Fruit fly (Drosophila melanogaster) whole organism, embryonic: ENCODE measurements around the gene Sfp93F.

Source experiments
- Adf1 ChIP-seq: fragments of 200-800 bp; sonication (Bioruptor generic); IDR thresholded peaks from 2 replicates; pipeline ENCODE4 v1.3.6; 2022; ENCODE audit warnings: missing biosample characterization, missing genetic modification characterization
- CG10654 ChIP-seq: fragments of 200-800 bp; sonication (Bioruptor generic); optimal IDR thresholded peaks from 2 replicates; lab custom pipeline; 2016; ENCODE audit warnings: missing biosample characterization, missing genetic modification characterization
- CG11398 ChIP-seq: fragments of 200-800 bp; sonication (Bioruptor generic); optimal IDR thresholded peaks from 2 replicates; lab custom pipeline; 2016; ENCODE audit warnings: missing biosample characterization, missing genetic modification characterization
- CG11504 ChIP-seq: fragments of 200-800 bp; sonication (Bioruptor generic); optimal IDR thresholded peaks from 3 replicates; lab custom pipeline; 2019; ENCODE audit warnings: missing biosample characterization, mild to moderate bottlenecking, missing genetic modification characterization, moderate library complexity
- CG11695 ChIP-seq: fragments of 200-800 bp; sonication (Bioruptor generic); IDR thresholded peaks from 3 replicates; pipeline ENCODE4 v1.3.6; 2022; ENCODE audit warnings: missing biosample characterization, missing genetic modification characterization
- CG12071 ChIP-seq: fragments of 200-800 bp; sonication (Bioruptor generic); optimal IDR thresholded peaks from 3 replicates; lab custom pipeline; 2018; ENCODE audit warnings: missing biosample characterization, mild to moderate bottlenecking, missing genetic modification characterization
- CG12155 ChIP-seq: fragments of 200-800 bp; sonication (Bioruptor generic); optimal IDR thresholded peaks from 3 replicates; lab custom pipeline; 2016; ENCODE audit warnings: missing biosample characterization, missing genetic modification characterization
- CG14441 ChIP-seq: fragments of 200-800 bp; sonication (Bioruptor generic); IDR thresholded peaks from 2 replicates; pipeline ENCODE4 v1.3.6; 2022; ENCODE audit warnings: missing biosample characterization, missing genetic modification characterization
- CG14667 ChIP-seq: fragments of 200-800 bp; sonication (Bioruptor generic); IDR thresholded peaks from 2 replicates; pipeline ENCODE4 v1.3.6; 2022; ENCODE audit warnings: missing biosample characterization, missing genetic modification characterization
- CG15269 ChIP-seq: fragments of 200-800 bp; sonication (Bioruptor generic); optimal IDR thresholded peaks from 2 replicates; lab custom pipeline; 2018; ENCODE audit warnings: missing biosample characterization, mild to moderate bottlenecking, missing genetic modification characterization, moderate library complexity
- CG1603 ChIP-seq: fragments of 200-800 bp; sonication (Bioruptor generic); optimal IDR thresholded peaks from 2 replicates; lab custom pipeline; 2019; ENCODE audit warnings: missing biosample characterization, mild to moderate bottlenecking, missing genetic modification characterization, moderate library complexity
- CG1647 ChIP-seq: fragments of 200-800 bp; sonication (Bioruptor generic); optimal IDR thresholded peaks from 3 replicates; lab custom pipeline; 2016; ENCODE audit warnings: missing biosample characterization, missing genetic modification characterization
- CG16779 ChIP-seq: fragments of 200-800 bp; sonication (Bioruptor generic); IDR thresholded peaks from 2 replicates; pipeline ENCODE4 v1.3.6; 2022; ENCODE audit warnings: missing biosample characterization, missing genetic modification characterization
- CG16863 ChIP-seq: fragments of 200-800 bp; sonication (Bioruptor generic); optimal IDR thresholded peaks from 3 replicates; lab custom pipeline; 2016; ENCODE audit warnings: missing biosample characterization, missing genetic modification characterization
- CG18599 ChIP-seq: fragments of 200-800 bp; sonication (Bioruptor generic); optimal IDR thresholded peaks from 3 replicates; lab custom pipeline; 2017; ENCODE audit warnings: missing biosample characterization, missing genetic modification characterization, mild to moderate bottlenecking, moderate library complexity, missing genetic modification reagents
- CG30403 ChIP-seq: fragments of 200-800 bp; sonication (Bioruptor generic); optimal IDR thresholded peaks from 3 replicates; lab custom pipeline; 2016; ENCODE audit warnings: missing biosample characterization, missing genetic modification characterization
- CG31388 ChIP-seq: fragments of 200-800 bp; sonication (Bioruptor generic); optimal IDR thresholded peaks from 2 replicates; lab custom pipeline; 2016; ENCODE audit warnings: missing biosample characterization, missing genetic modification characterization
- CG32772 ChIP-seq: fragments of 200-800 bp; sonication (Bioruptor generic); IDR thresholded peaks from 2 replicates; pipeline ENCODE4 v1.3.6; 2022; ENCODE audit warnings: missing biosample characterization, missing genetic modification characterization
- CG6791 ChIP-seq: fragments of 200-800 bp; sonication (Bioruptor generic); IDR thresholded peaks from 3 replicates; pipeline ENCODE4 v1.3.6; 2022; ENCODE audit warnings: missing biosample characterization, missing genetic modification characterization; ENCODE audit not compliant: partially characterized antibody
- CG7987 ChIP-seq: fragments of 200-800 bp; sonication (Bioruptor generic); optimal IDR thresholded peaks from 2 replicates; lab custom pipeline; 2018; ENCODE audit warnings: missing biosample characterization, mild to moderate bottlenecking, missing genetic modification characterization, moderate library complexity
- CG8290 ChIP-seq, 3 experiments: fragments of 200-800 bp; sonication (Bioruptor generic); optimal IDR thresholded peaks; 2 replicates each; lab custom pipeline; 2016 to 2019; ENCODE audit warnings: missing biosample characterization in 3 of 3, missing genetic modification characterization in 3 of 3, mild to moderate bottlenecking in 2 of 3, moderate library complexity in 1 of 3
- Camta ChIP-seq: fragments of 200-800 bp; sonication (Bioruptor generic); optimal IDR thresholded peaks from 2 replicates; lab custom pipeline; 2016; ENCODE audit warnings: missing biosample characterization, missing genetic modification characterization
- Drgx ChIP-seq: fragments of 200-800 bp; sonication (Bioruptor generic); IDR thresholded peaks from 2 replicates; pipeline ENCODE4 v1.3.6; 2022; ENCODE audit warnings: missing biosample characterization, missing genetic modification characterization
- H15 ChIP-seq: fragments of 200-800 bp; sonication (Bioruptor generic); IDR thresholded peaks from 3 replicates; pipeline ENCODE4 v1.3.6; 2022; ENCODE audit warnings: missing biosample characterization, missing genetic modification characterization
- H2.0 ChIP-seq: fragments of 200-800 bp; sonication (Bioruptor generic); IDR thresholded peaks from 2 replicates; pipeline ENCODE4 v1.3.6; 2022; ENCODE audit warnings: missing biosample characterization, missing genetic modification characterization
- Hr39 ChIP-seq: fragments of >200 bp; optimal IDR thresholded peaks from 2 replicates; lab custom pipeline; 2017
- Hr51 ChIP-seq, 2 experiments: fragments of 200-800 bp; sonication (Bioruptor generic); optimal IDR thresholded peaks; 2 replicates in 1 of 2; 3 replicates in 1 of 2; lab custom pipeline; 2016 to 2018; ENCODE audit warnings: missing biosample characterization in 2 of 2, missing genetic modification characterization in 2 of 2, mild to moderate bottlenecking in 1 of 2, moderate library complexity in 1 of 2
- MTF-1 ChIP-seq: fragments of 200-800 bp; sonication (Bioruptor generic); optimal IDR thresholded peaks from 2 replicates; lab custom pipeline; 2018; ENCODE audit warnings: missing biosample characterization, mild to moderate bottlenecking, missing genetic modification characterization, borderline replicate concordance
- Nf-YB ChIP-seq: fragments of 200-800 bp; sonication (Bioruptor generic); optimal IDR thresholded peaks from 3 replicates; lab custom pipeline; 2019; ENCODE audit warnings: missing biosample characterization, mild to moderate bottlenecking, missing genetic modification characterization, moderate library complexity
- Sox102F ChIP-seq: fragments of 200-800 bp; sonication (Bioruptor generic); optimal IDR thresholded peaks from 2 replicates; lab custom pipeline; 2018; ENCODE audit warnings: missing biosample characterization, mild to moderate bottlenecking, missing genetic modification characterization, moderate library complexity
- Tbp ChIP-seq: fragments of >200 bp; optimal IDR thresholded peaks from 2 replicates; lab custom pipeline; 2018; ENCODE audit warnings: missing biosample characterization, missing genetic modification characterization
- bowl ChIP-seq: fragments of 200-800 bp; sonication (Bioruptor generic); IDR thresholded peaks from 2 replicates; pipeline ENCODE4 v1.3.6; 2022; ENCODE audit warnings: missing biosample characterization, missing genetic modification characterization
- corto ChIP-seq: fragments of 200-800 bp; sonication (Bioruptor generic); optimal IDR thresholded peaks from 2 replicates; lab custom pipeline; 2016; ENCODE audit warnings: missing biosample characterization, mild to moderate bottlenecking, missing genetic modification characterization, moderate library complexity
- dm ChIP-seq: fragments of 200-800 bp; sonication (Bioruptor generic); optimal IDR thresholded peaks from 3 replicates; lab custom pipeline; 2016; ENCODE audit warnings: missing biosample characterization, missing genetic modification characterization
- fru ChIP-seq: fragments of >200 bp; optimal IDR thresholded peaks from 2 replicates; lab custom pipeline; 2017
- kay ChIP-seq: fragments of 200-800 bp; sonication (Bioruptor generic); optimal IDR thresholded peaks from 2 replicates; lab custom pipeline; 2016; ENCODE audit warnings: missing biosample characterization, missing genetic modification characterization
- klu ChIP-seq: fragments of 200-800 bp; sonication (Bioruptor generic); IDR thresholded peaks from 2 replicates; pipeline ENCODE4 v1.3.6; 2022; ENCODE audit warnings: missing biosample characterization, missing genetic modification characterization
- mam ChIP-seq: fragments of 200-800 bp; sonication (Bioruptor generic); optimal IDR thresholded peaks from 3 replicates; lab custom pipeline; 2016; ENCODE audit warnings: missing biosample characterization, missing genetic modification characterization
- onecut ChIP-seq: fragments of 200-800 bp; sonication (Bioruptor generic); IDR thresholded peaks from 2 replicates; pipeline ENCODE4 v1.3.6; 2022; ENCODE audit warnings: missing biosample characterization, missing genetic modification characterization
- pan ChIP-seq, 4 experiments: fragments of >200 bp in 3 of 4; fragments of 200-800 bp in 1 of 4; sonication (Bioruptor generic) in 1 of 4; optimal IDR thresholded peaks in 3 of 4; IDR thresholded peaks in 1 of 4; 2 replicates each; pipeline versions ENCODE4 v1.3.6 to Lab custom; 2017 to 2022; ENCODE audit warnings: missing biosample characterization in 2 of 4, missing genetic modification characterization in 2 of 4, mixed read lengths in 1 of 4
- pros ChIP-seq: fragments of 200-800 bp; sonication (Bioruptor generic); optimal IDR thresholded peaks from 3 replicates; lab custom pipeline; 2019; ENCODE audit warnings: missing biosample characterization, mild to moderate bottlenecking, missing genetic modification characterization, moderate library complexity
- repo ChIP-seq: fragments of 200-800 bp; sonication (Bioruptor generic); optimal IDR thresholded peaks from 2 replicates; lab custom pipeline; 2016; ENCODE audit warnings: missing biosample characterization, missing genetic modification characterization
- sens ChIP-seq: fragments of 200-800 bp; sonication (Bioruptor generic); peaks from one replicate; lab custom pipeline; 2016; ENCODE audit warnings: missing biosample characterization, missing genetic modification characterization
- sim ChIP-seq: fragments of 200-800 bp; sonication (Bioruptor generic); IDR thresholded peaks from 2 replicates; pipeline ENCODE4 v1.3.6; 2022; ENCODE audit warnings: missing biosample characterization, missing genetic modification characterization
- sisA ChIP-seq: fragments of 200-800 bp; sonication (Bioruptor generic); IDR thresholded peaks from 2 replicates; pipeline ENCODE4 v1.3.6; 2022; ENCODE audit warnings: missing biosample characterization, missing genetic modification characterization
- slbo ChIP-seq: fragments of 200-800 bp; sonication (Bioruptor generic); IDR thresholded peaks from 2 replicates; pipeline ENCODE4 v1.3.6; 2022; ENCODE audit warnings: missing biosample characterization, missing genetic modification characterization
- sna ChIP-seq: fragments of 200-800 bp; sonication (Bioruptor generic); IDR thresholded peaks from 2 replicates; pipeline ENCODE4 v1.3.6; 2022; ENCODE audit warnings: missing biosample characterization, missing genetic modification characterization; ENCODE audit not compliant: partially characterized antibody
- tap ChIP-seq: fragments of 200-800 bp; optimal IDR thresholded peaks from 3 replicates; lab custom pipeline; 2019; ENCODE audit warnings: missing biosample characterization, mild to moderate bottlenecking, missing genetic modification characterization, moderate library complexity
- tna ChIP-seq: fragments of 200-800 bp; sonication (Bioruptor generic); IDR thresholded peaks from 2 replicates; pipeline ENCODE4 v1.3.6; 2022; ENCODE audit warnings: missing biosample characterization, missing genetic modification characterization; ENCODE audit not compliant: partially characterized antibody
- ttk ChIP-seq: fragments of 200-800 bp; sonication (Bioruptor generic); IDR thresholded peaks from 2 replicates; pipeline ENCODE4 v2.1.2; 2022; ENCODE audit warnings: missing biosample characterization, missing genetic modification characterization
- zen ChIP-seq: fragments of 200-800 bp; sonication (Bioruptor generic); optimal IDR thresholded peaks from 3 replicates; lab custom pipeline; 2018; ENCODE audit warnings: missing biosample characterization, mild to moderate bottlenecking, missing genetic modification characterization, moderate library complexity

Sfp93F gene

DNA sequence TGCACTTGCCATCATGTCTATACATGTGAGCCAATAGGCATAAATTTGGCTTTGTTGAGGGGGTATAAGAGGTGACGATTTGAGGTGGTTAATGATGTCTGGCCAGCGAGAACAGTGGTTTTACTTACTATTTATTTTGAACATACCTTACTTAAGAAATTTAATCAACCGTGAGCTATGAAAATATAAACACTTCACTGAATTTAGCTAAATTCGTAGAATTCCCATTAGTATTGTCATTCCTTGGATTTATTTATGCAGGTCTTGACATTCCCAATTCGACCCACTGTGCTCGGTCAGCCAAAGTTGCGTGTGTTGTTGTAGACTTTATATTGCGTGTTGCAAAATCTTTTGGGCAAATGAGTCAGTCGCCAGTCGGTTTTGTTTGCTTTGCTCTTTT is 48.2 kb downstream of the Sfp93F start (continued):
- TF ChIP-seq sisA (GFP tag; lab: Robert Waterston, UW) (no peak), zen (no peak), CG14441 (GFP tag; lab: Robert Waterston, UW) (peak; percentile 60), CG6791 (GFP tag; lab: Robert Waterston, UW) (0 out of 3 replicates have a peak, but pooled peaks have one; percentile 7), CG14667 (GFP tag; lab: Robert Waterston, UW) (no peak), CG16779 (GFP tag; lab: Robert Waterston, UW) (no peak), Tbp (GFP tag; lab: Kevin White, UChicago) (no peak), sim (GFP tag; lab: Robert Waterston, UW) (no peak), klu (GFP tag; lab: Robert Waterston, UW) (no peak), CG8290 (GFP tag; optimal IDR thresholded peaks at IDR 0.05; lab: Kevin White, UChicago) (no peak), CG8290 (tag; optimal IDR thresholded peaks at IDR 0.05; lab: Kevin White, UChicago) (peak in 1 of 2 experiments; percentile 0), dm (GFP tag; lab: Kevin White, UChicago) (no peak), CG18599 (GFP tag; lab: Kevin White, UChicago) (no peak), Camta (GFP tag; lab: Kevin White, UChicago) (no peak), tna (no peak), H2.0 (0 out of 2 replicates have a peak, but pooled peaks have one; percentile 31), Adf1 (GFP tag; lab: Robert Waterston, UW) (no peak), Sox102F (GFP tag; lab: Kevin White, UChicago) (peak; percentile 39), pros (GFP tag; lab: Kevin White, UChicago) (no peak), CG32772 (GFP tag; lab: Robert Waterston, UW) (0 out of 2 replicates have a peak, but pooled peaks have one; percentile 31), onecut (GFP tag; lab: Robert Waterston, UW) (no peak), corto (GFP tag; lab: Kevin White, UChicago) (no peak), CG10654 (GFP tag; lab: Kevin White, UChicago) (no peak), CG30403 (GFP tag; lab: Kevin White, UChicago) (peak; percentile 1), fru (lab: Kevin White, UChicago) (no peak), Nf-YB (GFP tag; lab: Kevin White, UChicago) (no peak), ttk (GFP tag; lab: Robert Waterston, UW) (no peak), Hr51 (GFP tag; optimal IDR thresholded peaks at IDR 0.05; lab: Kevin White, UChicago) (peak in 1 of 2 experiments; percentile 59), Hr39 (lab: Kevin White, UChicago) (no peak), tap (no peak), CG16863 (GFP tag; lab: Kevin White, UChicago) (no peak), sens (peak; percentile 85), CG11398 (no peak), CG12071 (no peak), pan (optimal IDR thresholded peaks at IDR 0.05; lab: Kevin White, UChicago) (no peak), pan (GFP tag; optimal IDR thresholded peaks at IDR 0.05 in 1 of 2, IDR thresholded peaks at IDR 0.05 in 1 of 2) (peak in 1 of 2 experiments; percentile 9), slbo (GFP tag; lab: Robert Waterston, UW) (peak; percentile 15; the same call in 1 of the 2 replicates), CG1647 (GFP tag; lab: Kevin White, UChicago) (no peak), CG11504 (tag; lab: Kevin White, UChicago) (peak; percentile 45), MTF-1 (GFP tag; lab: Kevin White, UChicago) (no peak), CG11695 (GFP tag; lab: Robert Waterston, UW) (0 out of 3 replicates have a peak, but pooled peaks have one; percentile 30), H15 (no peak), mam (peak; percentile 0), CG12155 (GFP tag; lab: Kevin White, UChicago) (no peak), repo (no peak), CG1603 (tag; lab: Kevin White, UChicago) (peak; percentile 39), CG7987 (no peak), kay (no peak), CG31388 (GFP tag; lab: Kevin White, UChicago) (no peak), CG15269 (peak; percentile 29), Drgx (GFP tag; lab: Robert Waterston, UW) (peak; percentile 80), bowl (GFP tag; lab: Robert Waterston, UW) (no peak), sna (no peak)
